Worm (Caenorhabditis elegans) whole organism, mixed stage, embryonic: ENCODE measurements around the gene C56C10.4.

Experiments used
- M03D4.4 ChIP-seq: sonication (generic microtip); optimal IDR thresholded peaks from 2 replicates; lab custom pipeline; 2017; ENCODE audit warnings: mild to moderate bottlenecking, missing genetic modification characterization, missing compliant biosample characterization
- blmp-1 ChIP-seq: fragments of 150-350 bp; optimal IDR thresholded peaks from 2 replicates; lab custom pipeline; 2014; ENCODE audit warnings: missing biosample characterization, missing genetic modification characterization
- lin-13 ChIP-seq: fragments of 150-350 bp; optimal IDR thresholded peaks from 2 replicates; lab custom pipeline; 2014; ENCODE audit warnings: missing biosample characterization, missing genetic modification characterization
- pha-4 ChIP-seq: fragments of 150-350 bp; optimal IDR thresholded peaks from 2 replicates; lab custom pipeline; 2018; ENCODE audit warnings: missing biosample characterization, missing genetic modification reagents, missing genetic modification characterization
- sem-2 ChIP-seq: fragments of 200-800 bp; sonication (Bioruptor generic); optimal IDR thresholded peaks from 2 replicates; lab custom pipeline; 2018; ENCODE audit warnings: mild to moderate bottlenecking, missing genetic modification characterization, missing compliant biosample characterization
- unc-39 ChIP-seq: fragments of 150-350 bp; optimal IDR thresholded peaks from 2 replicates; lab custom pipeline; 2014; ENCODE audit warnings: missing biosample characterization, missing genetic modification characterization

DNA sequence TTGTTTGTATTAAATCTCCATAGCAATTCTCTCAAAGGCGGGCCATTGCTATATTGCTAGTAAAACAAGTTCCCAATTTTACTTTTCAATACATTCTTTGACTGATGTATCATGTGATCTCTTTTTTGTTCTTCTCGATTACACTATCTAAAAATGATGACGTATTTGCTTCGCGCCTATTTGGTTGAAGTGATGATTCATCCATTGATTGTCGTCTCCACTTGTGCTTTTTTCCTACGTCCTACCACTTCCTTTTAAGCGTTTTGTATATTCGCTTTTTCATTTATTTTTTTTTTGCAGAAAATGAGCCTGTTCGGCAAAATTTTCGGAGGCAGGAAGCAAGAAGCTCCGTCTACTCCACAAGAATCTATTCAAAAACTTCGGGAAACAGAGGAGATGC is 6.5 kb downstream of the C56C10.4 start, which contains the start of gene vps-32.1:
- TF ChIP-seq unc-39 (no peak), M03D4.4 (tag; lab: Kevin White, UChicago) (no peak), pha-4 (tag; lab: Kevin White, UChicago) (no peak), lin-13 (tag; lab: Kevin White, UChicago) (no peak), blmp-1 (tag; lab: Kevin White, UChicago) (no peak), sem-2 (no peak)
